Worm (Caenorhabditis elegans) whole organism, L2 larva: ENCODE measurements around the gene C15H11.13.

Experiments
- ZK546.5 ChIP-seq: sonication (generic microtip); optimal IDR thresholded peaks from 2 replicates; lab custom pipeline; 2017; ENCODE audit warnings: missing biosample characterization, missing genetic modification characterization
- ama-1 ChIP-seq: fragments of 150-350 bp; optimal IDR thresholded peaks from 2 replicates; lab custom pipeline; 2018; ENCODE audit warnings: inconsistent platforms
- blmp-1 ChIP-seq: sonication (generic microtip); optimal IDR thresholded peaks from 2 replicates; lab custom pipeline; 2017; ENCODE audit warnings: missing genetic modification characterization, mild to moderate bottlenecking, missing compliant biosample characterization, antibody characterized with exemption, moderate library complexity; ENCODE audit not compliant: insufficient read depth
- ceh-16 ChIP-seq: fragments of 150-350 bp; optimal IDR thresholded peaks from 2 replicates; lab custom pipeline; 2014; ENCODE audit warnings: missing biosample characterization, missing genetic modification characterization
- ceh-82 ChIP-seq: fragments of 150-350 bp; optimal IDR thresholded peaks from 2 replicates; lab custom pipeline; 2014; ENCODE audit warnings: missing biosample characterization, missing genetic modification characterization
- egl-27 ChIP-seq: sonication (generic microtip); optimal IDR thresholded peaks from 3 replicates; lab custom pipeline; 2017; ENCODE audit warnings: missing biosample characterization, missing genetic modification reagents, missing genetic modification characterization
- elt-3 ChIP-seq: sonication (generic microtip); optimal IDR thresholded peaks from 2 replicates; lab custom pipeline; 2017; ENCODE audit warnings: missing biosample characterization, missing genetic modification characterization
- fos-1 ChIP-seq: fragments of 150-350 bp; optimal IDR thresholded peaks from 2 replicates; lab custom pipeline; 2014; ENCODE audit warnings: missing biosample characterization, missing genetic modification characterization
- lin-39 ChIP-seq: fragments of 150-350 bp; optimal IDR thresholded peaks from 2 replicates; lab custom pipeline; 2014; ENCODE audit warnings: missing biosample characterization, missing genetic modification reagents, missing genetic modification characterization
- mdl-1 ChIP-seq, 2 experiments: fragments of 150-350 bp in 1 of 2; sonication (generic microtip) in 1 of 2; optimal IDR thresholded peaks; 2 replicates each; lab custom pipeline; 2017; ENCODE audit warnings: missing biosample characterization in 2 of 2, missing genetic modification characterization in 2 of 2
- nhr-10 ChIP-seq: sonication (generic microtip); optimal IDR thresholded peaks from 2 replicates; lab custom pipeline; 2017; ENCODE audit warnings: missing biosample characterization, missing genetic modification characterization
- nhr-12 ChIP-seq: fragments of 150-350 bp; optimal IDR thresholded peaks from 2 replicates; lab custom pipeline; 2014; ENCODE audit warnings: missing biosample characterization, missing genetic modification characterization
- nhr-237 ChIP-seq: fragments of 150-350 bp; optimal IDR thresholded peaks from 2 replicates; lab custom pipeline; 2014; ENCODE audit warnings: missing biosample characterization, missing genetic modification characterization

DNA sequence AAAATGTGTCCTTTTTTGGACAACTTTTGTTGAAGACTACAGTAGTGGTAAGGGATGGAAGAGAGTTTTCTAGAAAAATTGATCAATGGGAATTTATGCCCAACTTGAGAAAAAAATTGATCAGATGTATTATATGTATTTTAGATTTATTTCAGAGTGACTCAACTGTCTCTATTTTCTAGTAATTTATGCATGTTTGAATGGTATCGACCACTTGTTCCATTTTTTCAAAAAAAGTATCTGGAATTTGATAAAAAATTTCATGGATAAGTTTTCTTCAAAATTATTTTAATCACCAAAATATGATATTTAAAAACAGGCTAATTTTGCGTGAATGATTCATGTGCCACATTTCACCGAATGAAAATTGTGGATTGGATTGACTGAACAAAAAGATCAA, 3.0 kb upstream of the C15H11.13 start, which contains the start of gene C15H11.10:
- TF ChIP-seq elt-3 (tag; lab: Kevin White, UChicago) (no peak), ZK546.5 (tag; lab: Kevin White, UChicago) (no peak), ceh-82 (tag; lab: Kevin White, UChicago) (no peak), fos-1 (no peak), ama-1 (no peak), blmp-1 (tag; lab: Kevin White, UChicago) (no peak), ceh-16 (no peak), nhr-12 (tag; lab: Kevin White, UChicago) (no peak), mdl-1 (tag; optimal IDR thresholded peaks at IDR 0.05; lab: Kevin White, UChicago) (no peak), nhr-10 (tag; lab: Kevin White, UChicago) (no peak), nhr-237 (tag; lab: Kevin White, UChicago) (no peak), lin-39 (no peak), egl-27 (tag; lab: Kevin White, UChicago) (no peak)
